Worm (Caenorhabditis elegans): ENCODE data around the gene nspg-7.2.

DNA sequence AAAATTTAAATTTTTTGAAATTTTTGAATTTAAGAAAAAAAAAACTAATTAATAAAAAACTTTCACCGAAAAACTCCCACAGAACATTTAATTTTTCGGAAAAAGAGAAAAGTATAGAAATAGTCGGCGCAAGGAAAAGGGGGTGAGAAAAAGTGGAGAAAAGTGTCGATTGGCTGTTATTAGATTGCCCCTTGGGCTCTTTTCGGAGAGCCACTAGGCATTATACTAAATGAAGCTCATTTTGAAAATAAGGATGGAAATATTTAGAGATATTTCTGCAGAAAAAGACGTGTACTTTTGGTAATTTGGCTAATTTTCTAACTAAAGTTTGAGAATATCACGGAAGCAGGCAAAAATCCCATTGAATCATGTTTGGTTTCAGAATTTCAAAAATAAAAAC, 34.1 kb downstream of the nspg-7.2 start:
- TF ChIP-seq unc-55 (GFP tag; optimal IDR thresholded peaks at IDR 0.05) = no peak
- TF ChIP-seq ama-1 (optimal IDR thresholded peaks at IDR 0.05) = no peak
- TF ChIP-seq F13H6.1 (tag; optimal IDR thresholded peaks at IDR 0.05) = no peak
- TF ChIP-seq lim-6 (tag; optimal IDR thresholded peaks at IDR 0.05) = no peak
- TF ChIP-seq C08G9.2 (tag; optimal IDR thresholded peaks at IDR 0.05) = no peak
- TF ChIP-seq hlh-8 (tag; optimal IDR thresholded peaks at IDR 0.05) = no peak
- no peak for TF ChIP-seq ceh-30 (tag; optimal IDR thresholded peaks at IDR 0.05)
- TF ChIP-seq elt-4 (tag; optimal IDR thresholded peaks at IDR 0.05) = no peak
- no peak for TF ChIP-seq ahr-1 (tag; optimal IDR thresholded peaks at IDR 0.05)
- TF ChIP-seq ceh-6 (GFP tag; optimal IDR thresholded peaks at IDR 0.05) = no peak
- TF ChIP-seq K02D7.2 (tag; optimal IDR thresholded peaks at IDR 0.05) = no peak
